Worm (Caenorhabditis elegans): ENCODE measurements around the gene zipt-2.3.

DNA sequence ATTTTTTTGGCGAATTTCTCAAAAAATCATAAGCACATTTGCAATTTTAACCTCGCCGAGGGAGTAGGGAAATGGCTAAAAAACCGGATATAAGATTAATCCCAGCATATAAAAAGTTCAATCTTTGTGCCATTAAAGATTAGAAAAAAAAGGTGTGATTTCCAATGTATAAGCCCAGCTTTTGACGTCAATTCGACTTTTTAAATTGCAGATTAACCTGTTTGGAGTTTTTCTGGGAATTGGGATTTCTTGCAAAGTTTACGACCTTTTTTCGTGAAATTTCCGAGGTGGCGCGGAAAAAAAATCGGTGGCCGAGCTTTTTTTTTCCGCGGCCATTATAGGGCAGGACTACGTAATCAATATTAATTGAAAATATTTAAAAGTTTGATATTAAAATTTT lies 18.0 kb downstream of the zipt-2.3 start:
- no peak for TF ChIP-seq ama-1 (optimal IDR thresholded peaks at IDR 0.05)
- TF ChIP-seq ceh-13 (GFP tag; optimal IDR thresholded peaks at IDR 0.05) = no peak
- no peak for TF ChIP-seq ceh-36 (tag; optimal IDR thresholded peaks at IDR 0.05)
- no peak for TF ChIP-seq B0310.2 (tag; optimal IDR thresholded peaks at IDR 0.05)
- no peak for TF ChIP-seq flt-1 (GFP tag; IDR thresholded peaks at IDR 0.05)
- no peak for TF ChIP-seq tbx-11 (GFP tag; IDR thresholded peaks at IDR 0.05)
- TF ChIP-seq aly-1 (tag; optimal IDR thresholded peaks at IDR 0.05) = no peak
- no peak for TF ChIP-seq sea-1 (GFP tag; conservative IDR thresholded peaks at IDR 0.05)
- TF ChIP-seq scrt-1 (GFP tag; IDR thresholded peaks at IDR 0.05) = no peak
- no peak for TF ChIP-seq F13C5.2 (tag; optimal IDR thresholded peaks at IDR 0.05)

Data from whole organism, early embryonic.